Fruit fly (Drosophila melanogaster) whole organism, embryonic: ENCODE results near the gene Rab39.
A peak's percentile ranks its signal among the peaks of the same experiment; 100 is the strongest.

Experiments
- Ada2b ChIP-seq: fragments of 200-800 bp; sonication (Bioruptor generic); IDR thresholded peaks from 2 replicates; pipeline ENCODE4 v1.3.6; 2022; ENCODE audit warnings: missing biosample characterization, missing genetic modification characterization
- Atf6 ChIP-seq: fragments of 200-800 bp; sonication (Bioruptor generic); IDR thresholded peaks from 2 replicates; pipeline ENCODE4 v1.3.6; 2022; ENCODE audit warnings: missing biosample characterization, missing genetic modification characterization
- CG10267 ChIP-seq: fragments of 200-800 bp; sonication (Bioruptor generic); optimal IDR thresholded peaks from 2 replicates; lab custom pipeline; 2018; ENCODE audit warnings: missing biosample characterization, mild to moderate bottlenecking, missing genetic modification characterization, moderate library complexity
- CG10274 ChIP-seq: fragments of 200-800 bp; sonication (Bioruptor generic); optimal IDR thresholded peaks from 3 replicates; lab custom pipeline; 2017; ENCODE audit warnings: missing biosample characterization, mild to moderate bottlenecking, missing genetic modification characterization
- CG11504 ChIP-seq: fragments of 200-800 bp; sonication (Bioruptor generic); optimal IDR thresholded peaks from 3 replicates; lab custom pipeline; 2019; ENCODE audit warnings: missing biosample characterization, mild to moderate bottlenecking, missing genetic modification characterization, moderate library complexity
- CG13624 ChIP-seq: fragments of 200-800 bp; sonication (Bioruptor generic); optimal IDR thresholded peaks from 2 replicates; lab custom pipeline; 2016; ENCODE audit warnings: missing biosample characterization, missing genetic modification characterization
- CG13775 ChIP-seq: fragments of 200-800 bp; sonication (Bioruptor generic); optimal IDR thresholded peaks from 3 replicates; lab custom pipeline; 2017; ENCODE audit warnings: missing biosample characterization, mild to moderate bottlenecking, missing genetic modification characterization
- CG14050 ChIP-seq: fragments of 200-800 bp; sonication (Bioruptor generic); IDR thresholded peaks from 3 replicates; pipeline ENCODE4 v1.3.6; 2022; ENCODE audit warnings: missing biosample characterization, missing genetic modification characterization
- CG14441 ChIP-seq: fragments of 200-800 bp; sonication (Bioruptor generic); IDR thresholded peaks from 2 replicates; pipeline ENCODE4 v1.3.6; 2022; ENCODE audit warnings: missing biosample characterization, missing genetic modification characterization
- CG14667 ChIP-seq: fragments of 200-800 bp; sonication (Bioruptor generic); IDR thresholded peaks from 2 replicates; pipeline ENCODE4 v1.3.6; 2022; ENCODE audit warnings: missing biosample characterization, missing genetic modification characterization
- CG15269 ChIP-seq: fragments of 200-800 bp; sonication (Bioruptor generic); optimal IDR thresholded peaks from 2 replicates; lab custom pipeline; 2018; ENCODE audit warnings: missing biosample characterization, mild to moderate bottlenecking, missing genetic modification characterization, moderate library complexity
- CG15696 ChIP-seq: fragments of 200-800 bp; sonication (Bioruptor generic); optimal IDR thresholded peaks from 2 replicates; lab custom pipeline; 2019; ENCODE audit warnings: missing biosample characterization, mild to moderate bottlenecking, missing genetic modification characterization, moderate library complexity
- CG16863 ChIP-seq: fragments of 200-800 bp; sonication (Bioruptor generic); optimal IDR thresholded peaks from 3 replicates; lab custom pipeline; 2016; ENCODE audit warnings: missing biosample characterization, missing genetic modification characterization
- CG17802 ChIP-seq: fragments of 200-800 bp; sonication (Bioruptor generic); optimal IDR thresholded peaks from 2 replicates; lab custom pipeline; 2018; ENCODE audit warnings: missing biosample characterization, mild to moderate bottlenecking, missing genetic modification characterization, moderate library complexity
- CG30431 ChIP-seq: fragments of 200-800 bp; sonication (Bioruptor generic); optimal IDR thresholded peaks from 2 replicates; lab custom pipeline; 2017; ENCODE audit warnings: missing biosample characterization, missing genetic modification characterization
- CG3726 ChIP-seq: fragments of 200-800 bp; sonication (Bioruptor generic); IDR thresholded peaks from 3 replicates; pipeline ENCODE4, ENCODE4 v1.3.6; 2022; ENCODE audit warnings: missing biosample characterization, missing genetic modification characterization
- CG3847 ChIP-seq: fragments of 200-800 bp; sonication (Bioruptor generic); IDR thresholded peaks from 2 replicates; pipeline ENCODE4 v1.3.6; 2022; ENCODE audit warnings: missing biosample characterization, missing genetic modification characterization
- CG42726 ChIP-seq: fragments of 200-800 bp; sonication (Bioruptor generic); IDR thresholded peaks from 2 replicates; pipeline ENCODE4 v1.3.6; 2022; ENCODE audit warnings: missing biosample characterization, missing genetic modification characterization; ENCODE audit not compliant: partially characterized antibody
- CG6765 ChIP-seq: fragments of 200-800 bp; sonication (Bioruptor generic); optimal IDR thresholded peaks from 3 replicates; lab custom pipeline; 2017; ENCODE audit warnings: missing biosample characterization, mild to moderate bottlenecking, missing genetic modification characterization
- CG8089 ChIP-seq: fragments of 200-800 bp; sonication (Bioruptor generic); optimal IDR thresholded peaks from 3 replicates; lab custom pipeline; 2016; ENCODE audit warnings: missing biosample characterization, missing genetic modification characterization
- CG8478 ChIP-seq: fragments of >200 bp; optimal IDR thresholded peaks from 2 replicates; lab custom pipeline; 2018
- CG8944 ChIP-seq: fragments of 200-800 bp; sonication (Bioruptor generic); optimal IDR thresholded peaks from 3 replicates; lab custom pipeline; 2016; ENCODE audit warnings: missing biosample characterization, missing genetic modification characterization
- CG9215 ChIP-seq: fragments of 200-800 bp; sonication (Bioruptor generic); IDR thresholded peaks from 2 replicates; pipeline ENCODE4 v1.3.6; 2022; ENCODE audit warnings: missing biosample characterization, missing genetic modification characterization
- CG9437 ChIP-seq: fragments of 200-800 bp; sonication (Bioruptor generic); optimal IDR thresholded peaks from 2 replicates; lab custom pipeline; 2018; ENCODE audit warnings: missing biosample characterization, mild to moderate bottlenecking, missing genetic modification characterization
- CTCF ChIP-seq: fragments of 200-800 bp; sonication (Bioruptor generic); optimal IDR thresholded peaks from 2 replicates; lab custom pipeline; 2017; ENCODE audit warnings: missing biosample characterization, mild to moderate bottlenecking, missing genetic modification characterization, moderate library complexity
- Dip2 ChIP-seq: fragments of 200-800 bp; sonication (Bioruptor generic); IDR thresholded peaks from 2 replicates; pipeline ENCODE4 v1.3.6; 2022; ENCODE audit warnings: missing biosample characterization, missing genetic modification characterization
- Fer2 ChIP-seq: fragments of 200-800 bp; sonication (Bioruptor generic); optimal IDR thresholded peaks from 2 replicates; lab custom pipeline; 2018; ENCODE audit warnings: missing biosample characterization, mild to moderate bottlenecking, missing genetic modification characterization, moderate library complexity
- HHEX ChIP-seq: fragments of 200-800 bp; sonication (Bioruptor generic); optimal IDR thresholded peaks from 3 replicates; lab custom pipeline; 2017; ENCODE audit warnings: missing biosample characterization, mild to moderate bottlenecking, missing genetic modification characterization, missing genetic modification reagents
- HLH3B ChIP-seq: fragments of 200-800 bp; sonication (Bioruptor generic); IDR thresholded peaks from 2 replicates; pipeline ENCODE4 v1.3.6; 2022; ENCODE audit warnings: missing biosample characterization, missing genetic modification characterization
- HmgD ChIP-seq: fragments of 200-800 bp; sonication (Bioruptor generic); optimal IDR thresholded peaks from 3 replicates; lab custom pipeline; 2016; ENCODE audit warnings: missing biosample characterization, missing genetic modification characterization
- Kr ChIP-seq: fragments of 200-800 bp; sonication (Bioruptor generic); optimal IDR thresholded peaks from 2 replicates; lab custom pipeline; 2017; ENCODE audit warnings: missing biosample characterization, mild to moderate bottlenecking, missing genetic modification characterization
- Mrtf ChIP-seq: fragments of 200-800 bp; sonication (Bioruptor generic); IDR thresholded peaks from 3 replicates; pipeline ENCODE4 v1.3.6; 2022; ENCODE audit warnings: missing biosample characterization, missing genetic modification characterization
- NC2β ChIP-seq: fragments of 200-800 bp; sonication (Bioruptor generic); optimal IDR thresholded peaks from 2 replicates; lab custom pipeline; 2016; ENCODE audit warnings: missing biosample characterization, missing genetic modification characterization
- Oli ChIP-seq: fragments of 200-800 bp; sonication (Bioruptor generic); optimal IDR thresholded peaks from 2 replicates; lab custom pipeline; 2018; ENCODE audit warnings: missing biosample characterization, mild to moderate bottlenecking, missing genetic modification characterization, moderate library complexity
- Poxn ChIP-seq: fragments of 200-800 bp; sonication (Bioruptor generic); IDR thresholded peaks from 2 replicates; pipeline ENCODE4 v1.3.6; 2022; ENCODE audit warnings: missing biosample characterization, missing genetic modification characterization
- Sry-δ ChIP-seq: fragments of 200-800 bp; sonication (Bioruptor generic); optimal IDR thresholded peaks from 2 replicates; lab custom pipeline; 2016; ENCODE audit warnings: missing biosample characterization, missing genetic modification characterization
- Ssrp ChIP-seq: fragments of 200-800 bp; sonication (Bioruptor generic); optimal IDR thresholded peaks from 2 replicates; lab custom pipeline; 2018; ENCODE audit warnings: missing biosample characterization, mild to moderate bottlenecking, missing genetic modification characterization, moderate library complexity
- al ChIP-seq: fragments of 200-800 bp; sonication (Bioruptor generic); IDR thresholded peaks from 2 replicates; pipeline ENCODE4 v1.3.6; 2022; ENCODE audit warnings: missing biosample characterization, missing genetic modification characterization
- bsh ChIP-seq, 2 experiments: fragments of 200-800 bp; sonication (Bioruptor generic); optimal IDR thresholded peaks; 2 replicates each; lab custom pipeline; 2017 to 2018; ENCODE audit warnings: mild to moderate bottlenecking in 2 of 2, missing biosample characterization in 2 of 2, missing genetic modification characterization in 2 of 2, moderate library complexity in 1 of 2
- cas ChIP-seq: fragments of 200-800 bp; sonication (Bioruptor generic); IDR thresholded peaks from 2 replicates; pipeline ENCODE4 v1.3.6; 2022; ENCODE audit warnings: missing biosample characterization, missing genetic modification characterization
- dan ChIP-seq: fragments of 200-800 bp; sonication (Bioruptor generic); IDR thresholded peaks from 2 replicates; pipeline ENCODE4 v1.3.6; 2022; ENCODE audit warnings: missing biosample characterization, missing genetic modification characterization
- gce ChIP-seq: fragments of 200-800 bp; sonication (Bioruptor generic); IDR thresholded peaks from 3 replicates; pipeline ENCODE4 v1.3.6; 2022; ENCODE audit warnings: missing biosample characterization, missing genetic modification characterization
- gfzf ChIP-seq: fragments of 200-800 bp; sonication (Bioruptor generic); optimal IDR thresholded peaks from 2 replicates; lab custom pipeline; 2016; ENCODE audit warnings: missing biosample characterization, mild to moderate bottlenecking, missing genetic modification characterization, moderate library complexity
- ind ChIP-seq: fragments of 200-800 bp; sonication (Bioruptor generic); optimal IDR thresholded peaks from 3 replicates; lab custom pipeline; 2016; ENCODE audit warnings: missing biosample characterization, missing genetic modification characterization
- klu ChIP-seq: fragments of 200-800 bp; sonication (Bioruptor generic); IDR thresholded peaks from 2 replicates; pipeline ENCODE4 v1.3.6; 2022; ENCODE audit warnings: missing biosample characterization, missing genetic modification characterization
- lab ChIP-seq: fragments of 200-800 bp; sonication (Bioruptor generic); optimal IDR thresholded peaks from 3 replicates; lab custom pipeline; 2017; ENCODE audit warnings: missing biosample characterization, missing genetic modification characterization, mild to moderate bottlenecking, moderate library complexity, missing genetic modification reagents
- p53 ChIP-seq: fragments of 200-800 bp; sonication (Bioruptor generic); optimal IDR thresholded peaks from 2 replicates; lab custom pipeline; 2016; ENCODE audit warnings: missing biosample characterization, missing genetic modification characterization
- pzg ChIP-seq: fragments of 200-800 bp; sonication (Bioruptor generic); optimal IDR thresholded peaks from 3 replicates; lab custom pipeline; 2018; ENCODE audit warnings: missing biosample characterization, mild to moderate bottlenecking, missing genetic modification characterization, moderate library complexity
- sqz ChIP-seq: fragments of 200-800 bp; sonication (Bioruptor generic); optimal IDR thresholded peaks from 3 replicates; lab custom pipeline; 2018; ENCODE audit warnings: missing biosample characterization, mild to moderate bottlenecking, missing genetic modification characterization
- tgo ChIP-seq: fragments of 200-800 bp; sonication (Bioruptor generic); IDR thresholded peaks from 3 replicates; pipeline ENCODE4 v1.3.6; 2022; ENCODE audit warnings: missing biosample characterization, missing genetic modification characterization
- toy ChIP-seq: fragments of 200-800 bp; sonication (Bioruptor generic); IDR thresholded peaks from 2 replicates; pipeline ENCODE4 v1.3.6; 2022; ENCODE audit warnings: missing biosample characterization, missing genetic modification characterization
- trem ChIP-seq: fragments of 200-800 bp; optimal IDR thresholded peaks from 3 replicates; lab custom pipeline; 2019; ENCODE audit warnings: missing biosample characterization, mild to moderate bottlenecking, missing genetic modification characterization, moderate library complexity
- wor ChIP-seq: fragments of 200-800 bp; sonication (Bioruptor generic); IDR thresholded peaks from 2 replicates; pipeline ENCODE4 v1.3.6; 2022; ENCODE audit warnings: missing biosample characterization, missing genetic modification characterization

Gene Rab39

DNA sequence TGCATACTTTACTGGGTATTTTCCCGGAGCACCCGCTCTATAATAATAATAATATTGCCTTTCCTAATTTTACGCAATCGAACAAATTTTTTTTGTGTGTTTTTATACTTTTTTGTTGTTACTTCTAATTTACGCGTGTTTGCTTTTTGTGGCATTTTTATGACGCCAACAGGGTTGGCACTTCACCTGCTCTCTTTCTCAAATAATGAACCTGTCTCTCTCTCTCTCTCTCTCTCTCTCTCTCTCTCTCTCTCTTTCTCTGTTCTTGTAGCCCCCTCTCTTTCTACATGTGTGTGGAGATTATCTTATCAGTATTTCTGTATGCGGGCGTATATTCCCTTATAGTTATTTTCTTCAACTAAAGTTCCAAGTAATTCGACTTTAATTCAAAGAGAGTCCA is 44.0 kb upstream of the Rab39 start (continued):
- TF ChIP-seq gfzf (GFP tag; lab: Kevin White, UChicago) (no peak), Fer2 (tag; lab: Kevin White, UChicago) (peak; percentile 26), toy (GFP tag; lab: Robert Waterston, UW) (0 out of 2 replicates have a peak, but pooled peaks have one; percentile 23), CG8944 (GFP tag; lab: Kevin White, UChicago) (no peak), Ssrp (no peak), CG8478 (lab: Kevin White, UChicago) (no peak), ind (GFP tag; lab: Kevin White, UChicago) (no peak), Mrtf (GFP tag; lab: Robert Waterston, UW) (no peak), CG14441 (GFP tag; lab: Robert Waterston, UW) (no peak), Oli (tag; lab: Kevin White, UChicago) (no peak), p53 (GFP tag; lab: Kevin White, UChicago) (no peak), CG3847 (GFP tag; lab: Robert Waterston, UW) (no peak), Ada2b (peak; percentile 5; the same call in 1 of the 2 replicates), CG42726 (GFP tag; lab: Robert Waterston, UW) (no peak), Kr (GFP tag; lab: Kevin White, UChicago) (no peak), al (GFP tag; lab: Robert Waterston, UW) (no peak), HHEX (peak; percentile 76), CTCF (GFP tag; lab: Kevin White, UChicago) (peak; percentile 39), CG11504 (tag; lab: Kevin White, UChicago) (no peak), tgo (peak; percentile 16; the same call in 1 of the 3 replicates), CG10274 (GFP tag; lab: Kevin White, UChicago) (no peak), bsh (GFP tag; optimal IDR thresholded peaks at IDR 0.05; lab: Kevin White, UChicago) (peak in 1 of 2 experiments; percentile 55), NC2β (GFP tag; lab: Kevin White, UChicago) (peak; percentile 17), cas (no peak), CG14050 (GFP tag; lab: Robert Waterston, UW) (peak; percentile 37; the same call in 1 of the 3 replicates), Atf6 (peak; percentile 87), lab (GFP tag; lab: Kevin White, UChicago) (peak; percentile 79), CG16863 (GFP tag; lab: Kevin White, UChicago) (peak; percentile 34), CG6765 (GFP tag; lab: Kevin White, UChicago) (peak; percentile 84), CG30431 (GFP tag; lab: Kevin White, UChicago) (no peak), CG13624 (GFP tag; lab: Kevin White, UChicago) (peak; percentile 21), CG10267 (tag; lab: Kevin White, UChicago) (no peak), HmgD (GFP tag; lab: Kevin White, UChicago) (no peak), CG15696 (tag; lab: Kevin White, UChicago) (no peak), Sry-δ (GFP tag; lab: Kevin White, UChicago) (no peak), CG17802 (no peak), Poxn (no peak), HLH3B (GFP tag; lab: Robert Waterston, UW) (peak; percentile 17; the same call in 1 of the 2 replicates), CG14667 (GFP tag; lab: Robert Waterston, UW) (no peak), CG3726 (peak; percentile 39; the same call in 1 of the 3 replicates), klu (GFP tag; lab: Robert Waterston, UW) (no peak), CG13775 (GFP tag; lab: Kevin White, UChicago) (no peak), Dip2 (GFP tag; lab: Robert Waterston, UW) (no peak), dan (no peak), CG15269 (tag; lab: Kevin White, UChicago) (peak; percentile 27), CG8089 (GFP tag; lab: Kevin White, UChicago) (peak; percentile 34), pzg (GFP tag; lab: Kevin White, UChicago) (no peak), sqz (GFP tag; lab: Kevin White, UChicago) (peak; percentile 67), CG9215 (no peak), trem (tag; lab: Kevin White, UChicago) (peak; percentile 17), CG9437 (GFP tag; lab: Kevin White, UChicago) (no peak), wor (GFP tag; lab: Robert Waterston, UW) (no peak), gce (GFP tag; lab: Robert Waterston, UW) (no peak)
